Fruit fly (Drosophila melanogaster) whole organism, embryonic: ENCODE data around the gene path.

ENCODE experiments used
- CG10462 ChIP-seq: fragments of 200-800 bp; sonication (Bioruptor generic); optimal IDR thresholded peaks from 2 replicates; lab custom pipeline; 2016; ENCODE audit warnings: missing biosample characterization, missing genetic modification characterization
- CG11456 ChIP-seq: fragments of 200-800 bp; sonication (Bioruptor generic); IDR thresholded peaks from 3 replicates; pipeline ENCODE4 v1.3.6; 2022; ENCODE audit warnings: missing biosample characterization, missing genetic modification characterization
- CG11696 ChIP-seq: fragments of 200-800 bp; sonication (Bioruptor generic); IDR thresholded peaks from 2 replicates; pipeline ENCODE4 v1.3.6; 2022; ENCODE audit warnings: missing biosample characterization, missing genetic modification characterization
- CG12299 ChIP-seq: fragments of 200-800 bp; sonication (Bioruptor generic); optimal IDR thresholded peaks from 2 replicates; lab custom pipeline; 2018; ENCODE audit warnings: missing biosample characterization, mild to moderate bottlenecking, missing genetic modification characterization
- CG13296 ChIP-seq: fragments of 200-800 bp; sonication (Bioruptor generic); optimal IDR thresholded peaks from 3 replicates; lab custom pipeline; 2018; ENCODE audit warnings: missing biosample characterization, mild to moderate bottlenecking, missing genetic modification characterization
- CG14710 ChIP-seq: fragments of 200-800 bp; sonication (Bioruptor generic); optimal IDR thresholded peaks from 3 replicates; lab custom pipeline; 2019; ENCODE audit warnings: missing biosample characterization, mild to moderate bottlenecking, missing genetic modification characterization, moderate library complexity
- CG14860 ChIP-seq: fragments of 200-800 bp; sonication (Bioruptor generic); IDR thresholded peaks from 3 replicates; pipeline ENCODE4 v1.3.6; 2022; ENCODE audit warnings: missing biosample characterization, missing genetic modification characterization; ENCODE audit not compliant: partially characterized antibody
- CG15696 ChIP-seq: fragments of 200-800 bp; sonication (Bioruptor generic); optimal IDR thresholded peaks from 2 replicates; lab custom pipeline; 2019; ENCODE audit warnings: missing biosample characterization, mild to moderate bottlenecking, missing genetic modification characterization, moderate library complexity
- CG17829 ChIP-seq: fragments of 200-800 bp; optimal IDR thresholded peaks from 2 replicates; lab custom pipeline; 2019; ENCODE audit warnings: missing biosample characterization, mild to moderate bottlenecking, missing genetic modification characterization, moderate library complexity
- CG1792 ChIP-seq: fragments of 200-800 bp; sonication (Bioruptor generic); optimal IDR thresholded peaks from 2 replicates; lab custom pipeline; 2016; ENCODE audit warnings: missing biosample characterization, missing genetic modification characterization
- CG18262 ChIP-seq: fragments of 200-800 bp; optimal IDR thresholded peaks from 3 replicates; lab custom pipeline; 2019; ENCODE audit warnings: missing biosample characterization, mild to moderate bottlenecking, missing genetic modification characterization, moderate library complexity
- CG18619 ChIP-seq: fragments of 200-800 bp; sonication (Bioruptor generic); optimal IDR thresholded peaks from 3 replicates; lab custom pipeline; 2017; ENCODE audit warnings: missing biosample characterization, mild to moderate bottlenecking, missing genetic modification characterization
- CG3163 ChIP-seq: fragments of 200-800 bp; sonication (Bioruptor generic); optimal IDR thresholded peaks from 3 replicates; lab custom pipeline; 2016; ENCODE audit warnings: missing biosample characterization, missing genetic modification characterization
- CG33213 ChIP-seq: fragments of 200-800 bp; sonication (Bioruptor generic); optimal IDR thresholded peaks from 3 replicates; lab custom pipeline; 2016; ENCODE audit warnings: missing biosample characterization, missing genetic modification characterization
- CG33557 ChIP-seq: fragments of 200-800 bp; sonication (Bioruptor generic); optimal IDR thresholded peaks from 2 replicates; lab custom pipeline; 2019; ENCODE audit warnings: missing biosample characterization, mild to moderate bottlenecking, missing genetic modification characterization, moderate library complexity
- CG3407 ChIP-seq: fragments of 200-800 bp; sonication (Bioruptor generic); optimal IDR thresholded peaks from 2 replicates; lab custom pipeline; 2018; ENCODE audit warnings: missing biosample characterization, mild to moderate bottlenecking, missing genetic modification characterization
- CG34224 ChIP-seq: fragments of 200-800 bp; sonication (Bioruptor generic); IDR thresholded peaks from 3 replicates; pipeline ENCODE4 v1.3.6; 2022; ENCODE audit warnings: missing biosample characterization, missing genetic modification characterization; ENCODE audit not compliant: partially characterized antibody
- CG3995 ChIP-seq: fragments of 200-800 bp; sonication (Bioruptor generic); optimal IDR thresholded peaks from 3 replicates; lab custom pipeline; 2016; ENCODE audit warnings: missing biosample characterization, missing genetic modification characterization
- CG5180 ChIP-seq: fragments of 200-800 bp; sonication (Bioruptor generic); optimal IDR thresholded peaks from 3 replicates; lab custom pipeline; 2017; ENCODE audit warnings: missing biosample characterization, missing genetic modification characterization, mild to moderate bottlenecking, moderate library complexity, missing genetic modification reagents
- CG5953 ChIP-seq: fragments of 200-800 bp; sonication (Bioruptor generic); IDR thresholded peaks from 2 replicates; pipeline ENCODE4 v1.3.6; 2022; ENCODE audit warnings: missing biosample characterization, missing genetic modification characterization
- CG6654 ChIP-seq: fragments of 200-800 bp; sonication (Bioruptor generic); optimal IDR thresholded peaks from 2 replicates; lab custom pipeline; 2017; ENCODE audit warnings: missing biosample characterization, mild to moderate bottlenecking, missing genetic modification characterization
- CG9437 ChIP-seq: fragments of 200-800 bp; sonication (Bioruptor generic); optimal IDR thresholded peaks from 2 replicates; lab custom pipeline; 2018; ENCODE audit warnings: missing biosample characterization, mild to moderate bottlenecking, missing genetic modification characterization
- CG9727 ChIP-seq: fragments of 200-800 bp; sonication (Bioruptor generic); optimal IDR thresholded peaks from 3 replicates; lab custom pipeline; 2017; ENCODE audit warnings: missing biosample characterization, mild to moderate bottlenecking, missing genetic modification characterization
- Chrac-16 ChIP-seq: fragments of 200-800 bp; sonication (Bioruptor generic); optimal IDR thresholded peaks from 3 replicates; lab custom pipeline; 2016; ENCODE audit warnings: missing biosample characterization, missing genetic modification characterization
- Dek ChIP-seq: fragments of 200-800 bp; sonication (Bioruptor generic); optimal IDR thresholded peaks from 3 replicates; lab custom pipeline; 2019; ENCODE audit warnings: missing biosample characterization, mild to moderate bottlenecking, missing genetic modification characterization, moderate library complexity
- Dip3 ChIP-seq: fragments of 200-800 bp; sonication (Bioruptor generic); optimal IDR thresholded peaks from 3 replicates; lab custom pipeline; 2016; ENCODE audit warnings: missing biosample characterization, missing genetic modification characterization
- Dll ChIP-seq: fragments of 200-800 bp; sonication (Bioruptor generic); IDR thresholded peaks from 4 replicates; pipeline ENCODE4 v1.3.6; 2022; ENCODE audit warnings: missing biosample characterization, missing genetic modification characterization; ENCODE audit not compliant: partially characterized antibody
- Lim3 ChIP-seq: fragments of 200-800 bp; sonication (Bioruptor generic); IDR thresholded peaks from 2 replicates; pipeline ENCODE4 v1.3.6; 2022; ENCODE audit warnings: missing biosample characterization, missing genetic modification characterization
- Max ChIP-seq: fragments of 200-800 bp; sonication (Bioruptor generic); optimal IDR thresholded peaks from 2 replicates; lab custom pipeline; 2016; ENCODE audit warnings: missing biosample characterization, mild to moderate bottlenecking, missing genetic modification characterization
- Sin3A ChIP-seq: fragments of >200 bp; optimal IDR thresholded peaks from 2 replicates; lab custom pipeline; 2018
- bowl ChIP-seq: fragments of 200-800 bp; sonication (Bioruptor generic); IDR thresholded peaks from 2 replicates; pipeline ENCODE4 v1.3.6; 2022; ENCODE audit warnings: missing biosample characterization, missing genetic modification characterization
- bsh ChIP-seq, 2 experiments: fragments of 200-800 bp; sonication (Bioruptor generic); optimal IDR thresholded peaks; 2 replicates each; lab custom pipeline; 2017 to 2018; ENCODE audit warnings: mild to moderate bottlenecking in 2 of 2, missing biosample characterization in 2 of 2, missing genetic modification characterization in 2 of 2, moderate library complexity in 1 of 2
- cato ChIP-seq: fragments of 200-800 bp; sonication (Bioruptor generic); optimal IDR thresholded peaks from 2 replicates; lab custom pipeline; 2016; ENCODE audit warnings: missing biosample characterization, missing genetic modification characterization, borderline replicate concordance
- eyg ChIP-seq: fragments of 200-800 bp; sonication (Bioruptor generic); optimal IDR thresholded peaks from 3 replicates; lab custom pipeline; 2016; ENCODE audit warnings: missing biosample characterization, missing genetic modification characterization
- gcm2 ChIP-seq: fragments of 200-800 bp; sonication (Bioruptor generic); optimal IDR thresholded peaks from 2 replicates; lab custom pipeline; 2016; ENCODE audit warnings: missing biosample characterization, missing genetic modification characterization
- her ChIP-seq: fragments of 200-800 bp; sonication (Bioruptor generic); optimal IDR thresholded peaks from 2 replicates; lab custom pipeline; 2016; ENCODE audit warnings: missing biosample characterization, missing genetic modification characterization
- hth ChIP-seq: fragments of >200 bp; optimal IDR thresholded peaks from 2 replicates; lab custom pipeline; 2017; ENCODE audit warnings: inconsistent platforms
- jigr1 ChIP-seq: fragments of 200-800 bp; sonication (Bioruptor generic); IDR thresholded peaks from 3 replicates; pipeline ENCODE4 v1.3.6; 2022; ENCODE audit warnings: missing biosample characterization, missing genetic modification characterization
- lov ChIP-seq, 2 experiments: fragments of 200-800 bp in 1 of 2; fragments of >200 bp in 1 of 2; sonication (Bioruptor generic) in 1 of 2; IDR thresholded peaks in 1 of 2; optimal IDR thresholded peaks in 1 of 2; 2 replicates in 1 of 2; 3 replicates in 1 of 2; pipeline versions ENCODE4 v1.3.6 to Lab custom; 2017 to 2022; ENCODE audit warnings: missing biosample characterization in 1 of 2, missing genetic modification characterization in 1 of 2
- nerfin-1 ChIP-seq: fragments of 200-800 bp; sonication (Bioruptor generic); optimal IDR thresholded peaks from 3 replicates; lab custom pipeline; 2019; ENCODE audit warnings: missing biosample characterization, mild to moderate bottlenecking, missing genetic modification characterization, moderate library complexity
- nom ChIP-seq: fragments of 200-800 bp; sonication (Bioruptor generic); optimal IDR thresholded peaks from 2 replicates; lab custom pipeline; 2017; ENCODE audit warnings: missing biosample characterization, missing genetic modification characterization, mild to moderate bottlenecking, moderate library complexity, missing genetic modification reagents
- pfk ChIP-seq: fragments of 200-800 bp; sonication (Bioruptor generic); optimal IDR thresholded peaks from 2 replicates; lab custom pipeline; 2018; ENCODE audit warnings: missing biosample characterization, mild to moderate bottlenecking, missing genetic modification characterization, moderate library complexity
- prd ChIP-seq, 3 experiments: fragments of >200 bp in 2 of 3; fragments of 200-800 bp in 1 of 3; sonication (Bioruptor generic) in 1 of 3; optimal IDR thresholded peaks in 2 of 3; IDR thresholded peaks in 1 of 3; 2 replicates in 2 of 3; 3 replicates in 1 of 3; pipeline versions ENCODE4 v1.3.6 to Lab custom; 2017 to 2022; ENCODE audit warnings: missing biosample characterization in 1 of 3, missing genetic modification characterization in 1 of 3
- sens-2 ChIP-seq: fragments of 200-800 bp; sonication (Bioruptor generic); IDR thresholded peaks from 2 replicates; pipeline ENCODE4 v1.3.6; 2022; ENCODE audit warnings: missing biosample characterization, missing genetic modification characterization
- shn ChIP-seq: fragments of 200-800 bp; sonication (Bioruptor generic); optimal IDR thresholded peaks from 3 replicates; lab custom pipeline; 2016; ENCODE audit warnings: missing biosample characterization, missing genetic modification characterization
- sim ChIP-seq: fragments of 200-800 bp; sonication (Bioruptor generic); IDR thresholded peaks from 2 replicates; pipeline ENCODE4 v1.3.6; 2022; ENCODE audit warnings: missing biosample characterization, missing genetic modification characterization
- sima ChIP-seq: fragments of 200-800 bp; sonication (Bioruptor generic); optimal IDR thresholded peaks from 2 replicates; lab custom pipeline; 2016; ENCODE audit warnings: missing biosample characterization, missing genetic modification characterization
- sisA ChIP-seq: fragments of 200-800 bp; sonication (Bioruptor generic); IDR thresholded peaks from 2 replicates; pipeline ENCODE4 v1.3.6; 2022; ENCODE audit warnings: missing biosample characterization, missing genetic modification characterization
- tna ChIP-seq: fragments of 200-800 bp; sonication (Bioruptor generic); IDR thresholded peaks from 2 replicates; pipeline ENCODE4 v1.3.6; 2022; ENCODE audit warnings: missing biosample characterization, missing genetic modification characterization; ENCODE audit not compliant: partially characterized antibody
- wek ChIP-seq: fragments of 200-800 bp; sonication (Bioruptor generic); optimal IDR thresholded peaks from 3 replicates; lab custom pipeline; 2018; ENCODE audit warnings: missing biosample characterization, mild to moderate bottlenecking, missing genetic modification characterization, moderate library complexity

Gene path

DNA sequence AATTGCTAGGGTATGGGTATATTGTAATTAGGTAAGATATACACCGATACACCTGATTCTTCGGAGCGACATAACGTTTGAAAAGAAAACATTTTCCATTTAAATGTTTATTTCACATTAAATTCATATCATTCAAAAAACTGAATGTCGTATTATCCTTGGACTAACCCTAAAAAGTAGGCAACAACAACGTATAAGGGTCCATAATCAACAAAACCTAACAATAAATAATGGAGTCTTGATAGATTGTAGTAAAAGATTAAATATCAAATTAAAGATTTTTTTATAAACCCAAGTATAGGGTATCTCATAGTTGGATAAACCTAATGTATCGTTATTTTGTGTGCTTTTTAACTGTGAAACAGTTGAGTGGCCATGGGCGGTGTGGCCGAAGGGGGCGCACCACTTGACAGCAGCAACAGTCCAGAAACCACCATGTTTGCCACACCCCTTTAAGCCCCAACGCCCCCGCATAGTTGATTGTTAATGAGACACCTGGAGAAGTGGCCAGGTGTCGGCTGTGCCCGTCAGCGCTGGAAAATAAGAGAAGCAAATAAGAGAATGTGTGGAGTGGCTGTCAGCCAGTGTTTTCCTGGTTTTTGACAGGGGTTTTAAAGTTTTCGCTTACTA is 36.8 kb downstream of the path start (continued):
- TF ChIP-seq bsh (GFP tag; optimal IDR thresholded peaks at IDR 0.05; lab: Kevin White, UChicago) (peak in 1 of 2 experiments; percentile 32), cato (no peak), prd (optimal IDR thresholded peaks at IDR 0.05; lab: Kevin White, UChicago) (no peak), prd (GFP tag; IDR thresholded peaks at IDR 0.05; lab: Robert Waterston, UW) (no peak), CG11456 (no peak), Lim3 (GFP tag; lab: Robert Waterston, UW) (no peak), jigr1 (no peak), wek (GFP tag; lab: Kevin White, UChicago) (no peak), shn (peak; percentile 15), CG12299 (tag; lab: Kevin White, UChicago) (no peak), CG11696 (GFP tag; lab: Robert Waterston, UW) (no peak), sens-2 (GFP tag; lab: Robert Waterston, UW) (no peak), lov (optimal IDR thresholded peaks at IDR 0.05; lab: Kevin White, UChicago) (no peak), lov (GFP tag; IDR thresholded peaks at IDR 0.05; lab: Robert Waterston, UW) (no peak), gcm2 (GFP tag; lab: Kevin White, UChicago) (no peak), CG13296 (GFP tag; lab: Kevin White, UChicago) (no peak), tna (GFP tag; lab: Robert Waterston, UW) (no peak), Dip3 (GFP tag; lab: Kevin White, UChicago) (no peak), CG10462 (GFP tag; lab: Kevin White, UChicago) (no peak), CG3995 (GFP tag; lab: Kevin White, UChicago) (peak; percentile 2), Chrac-16 (GFP tag; lab: Kevin White, UChicago) (no peak), CG14860 (GFP tag; lab: Robert Waterston, UW) (no peak), eyg (no peak), bowl (GFP tag; lab: Robert Waterston, UW) (no peak), CG15696 (tag; lab: Kevin White, UChicago) (no peak), CG6654 (GFP tag; lab: Kevin White, UChicago) (no peak), pfk (GFP tag; lab: Kevin White, UChicago) (no peak), CG3163 (GFP tag; lab: Kevin White, UChicago) (no peak), CG9437 (GFP tag; lab: Kevin White, UChicago) (peak; percentile 11), sima (GFP tag; lab: Kevin White, UChicago) (no peak), CG33213 (no peak), Dek (tag; lab: Kevin White, UChicago) (no peak), CG34224 (GFP tag; lab: Robert Waterston, UW) (no peak), CG17829 (no peak), CG9727 (GFP tag; lab: Kevin White, UChicago) (peak; percentile 28), Sin3A (no peak), nom (GFP tag; lab: Kevin White, UChicago) (no peak), sim (GFP tag; lab: Robert Waterston, UW) (no peak), sisA (GFP tag; lab: Robert Waterston, UW) (no peak), CG3407 (GFP tag; lab: Kevin White, UChicago) (no peak), CG18262 (tag; lab: Kevin White, UChicago) (peak; percentile 60), CG18619 (GFP tag; lab: Kevin White, UChicago) (peak; percentile 13), hth (no peak), Dll (GFP tag; lab: Robert Waterston, UW) (no peak), CG5180 (GFP tag; lab: Kevin White, UChicago) (no peak), nerfin-1 (tag; lab: Kevin White, UChicago) (no peak), Max (GFP tag; lab: Kevin White, UChicago) (peak; percentile 14), CG1792 (no peak), CG5953 (GFP tag; lab: Robert Waterston, UW) (no peak), CG14710 (tag; lab: Kevin White, UChicago) (no peak), CG33557 (GFP tag; lab: Kevin White, UChicago) (no peak), her (GFP tag; lab: Kevin White, UChicago) (no peak)
